Fruit fly (Drosophila melanogaster): ENCODE results near the gene CG4686.

CG4686 gene

DNA sequence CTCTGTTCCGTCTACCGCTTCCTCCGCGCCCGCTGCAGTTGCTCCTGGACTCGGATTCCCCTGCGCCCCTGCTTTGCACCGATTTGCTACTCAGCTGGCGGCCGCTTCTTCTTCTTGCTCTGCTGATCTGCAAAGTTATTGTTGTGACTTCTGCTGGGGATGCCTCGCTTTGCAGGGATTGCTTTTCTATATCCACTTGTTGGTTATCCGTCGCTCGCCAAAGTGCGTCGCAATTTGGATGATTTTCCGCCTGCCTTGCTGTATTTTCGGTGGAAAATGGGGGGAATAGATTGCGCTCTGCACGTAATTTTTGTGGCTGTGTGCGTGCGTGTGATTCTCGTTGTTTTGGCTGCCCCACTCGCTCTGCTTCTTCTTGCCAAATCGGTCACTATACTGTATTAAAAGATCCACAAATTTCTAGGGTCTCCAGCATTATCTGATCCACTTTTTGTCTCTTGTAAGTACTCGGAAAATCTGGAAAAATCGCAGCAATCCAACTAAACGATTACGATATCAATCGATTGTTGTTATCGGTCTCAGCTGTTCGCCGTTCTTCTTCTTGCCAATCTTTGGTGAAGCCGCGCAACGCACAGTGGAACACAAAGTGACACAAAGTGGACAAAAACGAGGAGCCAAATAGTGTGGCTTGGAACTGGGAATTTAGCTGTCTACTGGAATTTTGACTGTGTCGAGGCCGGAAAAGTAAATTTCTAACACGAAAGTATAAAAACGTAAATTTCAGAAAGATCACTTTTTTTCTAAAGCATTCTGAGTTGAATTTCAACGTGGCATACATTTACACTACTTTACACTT is 38.8 kb downstream of the CG4686 start, which contains the start of gene ClpX (continued):
- no peak for TF ChIP-seq CG7987 (GFP tag; optimal IDR thresholded peaks at IDR 0.05)
- TF ChIP-seq MBD-R2 (GFP tag; IDR thresholded peaks at IDR 0.05) = peak; percentile 73
- peak; percentile 42 for TF ChIP-seq gfzf (GFP tag; optimal IDR thresholded peaks at IDR 0.05)
- TF ChIP-seq Ravus (GFP tag; IDR thresholded peaks at IDR 0.05) = no peak
- TF ChIP-seq YL-1 (GFP tag; optimal IDR thresholded peaks at IDR 0.05) = peak; percentile 65
- TF ChIP-seq Side (GFP tag; optimal IDR thresholded peaks at IDR 0.05) = no peak
- no peak; the same call in 2 of the 3 replicates for TF ChIP-seq CG11560 (tag; IDR thresholded peaks at IDR 0.05)
- peak; percentile 75 for TF ChIP-seq Dll (GFP tag; IDR thresholded peaks at IDR 0.05; ENCODE audit: partially characterized antibody)
- 0 out of 2 replicates have a peak, but pooled peaks have one; percentile 14 for TF ChIP-seq Rfx (GFP tag; IDR thresholded peaks at IDR 0.05)
- peak; percentile 37 for TF ChIP-seq nerfin-1 (tag; optimal IDR thresholded peaks at IDR 0.05)
- TF ChIP-seq knrl (GFP tag; IDR thresholded peaks at IDR 0.05; ENCODE audit: partially characterized antibody) = peak; percentile 60
- TF ChIP-seq CG9876 (GFP tag; optimal IDR thresholded peaks at IDR 0.05) = no peak
- peak; percentile 29 for TF ChIP-seq HLHmδ (GFP tag; optimal IDR thresholded peaks at IDR 0.05)
- TF ChIP-seq Atf-2 (GFP tag; optimal IDR thresholded peaks at IDR 0.05) = no peak
- TF ChIP-seq da (GFP tag; optimal IDR thresholded peaks at IDR 0.05) = no peak
- peak; percentile 18 for TF ChIP-seq exex (tag; optimal IDR thresholded peaks at IDR 0.05)
- TF ChIP-seq CG15601 (tag; optimal IDR thresholded peaks at IDR 0.05) = no peak
- peak; percentile 17 for TF ChIP-seq CG3281 (GFP tag; optimal IDR thresholded peaks at IDR 0.05)
- TF ChIP-seq bbx (GFP tag; IDR thresholded peaks at IDR 0.05; ENCODE audit: partially characterized antibody) = peak; percentile 77
- TF ChIP-seq CG17912 (GFP tag; optimal IDR thresholded peaks at IDR 0.05) = peak; percentile 18
- TF ChIP-seq Pdp1 (GFP tag; optimal IDR thresholded peaks at IDR 0.05) = peak in 1 of 2 experiments; percentile 59
- TF ChIP-seq grn (GFP tag; optimal IDR thresholded peaks at IDR 0.05) = no peak
- TF ChIP-seq CG3407 (GFP tag; optimal IDR thresholded peaks at IDR 0.05) = no peak
- TF ChIP-seq Scr (GFP tag; IDR thresholded peaks at IDR 0.05; ENCODE audit: partially characterized antibody) = peak; percentile 69
- peak in 1 of 2 experiments; percentile 27 for TF ChIP-seq Hr51 (GFP tag; optimal IDR thresholded peaks at IDR 0.05)
- TF ChIP-seq trem (tag; optimal IDR thresholded peaks at IDR 0.05) = peak; percentile 57
- TF ChIP-seq CG4282 (GFP tag; optimal IDR thresholded peaks at IDR 0.05) = peak; percentile 42
- TF ChIP-seq dm (GFP tag; optimal IDR thresholded peaks at IDR 0.05) = peak; percentile 9
- peak; percentile 16 for TF ChIP-seq CoRest (tag; optimal IDR thresholded peaks at IDR 0.05)
- TF ChIP-seq Atf3 (GFP tag; optimal IDR thresholded peaks at IDR 0.05) = no peak
- TF ChIP-seq sens-2 (GFP tag; IDR thresholded peaks at IDR 0.05) = 0 out of 2 replicates have a peak, but pooled peaks have one; percentile 10
- peak; percentile 9 for TF ChIP-seq NfI (GFP tag; optimal IDR thresholded peaks at IDR 0.05)
- TF ChIP-seq odd (GFP tag; optimal IDR thresholded peaks at IDR 0.05) = no peak
- peak; percentile 48 for TF ChIP-seq CG1603 (tag; optimal IDR thresholded peaks at IDR 0.05)
- TF ChIP-seq lov (optimal IDR thresholded peaks at IDR 0.05) = no peak
- TF ChIP-seq lov (GFP tag; IDR thresholded peaks at IDR 0.05) = no peak
- TF ChIP-seq E2f1 (GFP tag; IDR thresholded peaks at IDR 0.05) = no peak
- TF ChIP-seq sisA (GFP tag; IDR thresholded peaks at IDR 0.05) = no peak
- TF ChIP-seq Dad (GFP tag; optimal IDR thresholded peaks at IDR 0.05) = peak; percentile 50
- no peak for TF ChIP-seq HLH54F (GFP tag; optimal IDR thresholded peaks at IDR 0.05)
- TF ChIP-seq CG12769 (tag; optimal IDR thresholded peaks at IDR 0.05) = no peak
- peak; percentile 16 for TF ChIP-seq grau (tag; optimal IDR thresholded peaks at IDR 0.05)
- peak; percentile 54 for TF ChIP-seq MTF-1 (GFP tag; optimal IDR thresholded peaks at IDR 0.05; ENCODE audit: borderline replicate concordance)
- TF ChIP-seq gem (tag; optimal IDR thresholded peaks at IDR 0.05) = no peak
- TF ChIP-seq CG13894 (tag; optimal IDR thresholded peaks at IDR 0.05) = peak; percentile 10
- peak; percentile 27 for TF ChIP-seq Fer1 (GFP tag; optimal IDR thresholded peaks at IDR 0.05)
- TF ChIP-seq CG4707 (GFP tag; optimal IDR thresholded peaks at IDR 0.05) = peak; percentile 100
- TF ChIP-seq CG15514 (GFP tag; optimal IDR thresholded peaks at IDR 0.05) = peak; percentile 63

Data from whole organism, embryonic.